Worm (Caenorhabditis elegans) whole organism, young adult: ENCODE measurements around the gene twk-24.

Experiments
- B0019.2 ChIP-seq: fragments of 200-800 bp; sonication (Bioruptor generic); conservative IDR thresholded peaks from 2 replicates; pipeline ENCODE4 v1.3.6; 2022; ENCODE audit warnings: missing genetic modification reagents, missing genetic modification characterization, missing compliant biosample characterization
- K11D2.4 ChIP-seq: fragments of 200-800 bp; sonication (Bioruptor generic); IDR thresholded peaks from 2 replicates; pipeline ENCODE4 v1.3.6; 2022; ENCODE audit warnings: missing genetic modification reagents, missing genetic modification characterization, missing compliant biosample characterization
- T07F8.4 ChIP-seq: sonication (generic microtip); optimal IDR thresholded peaks from 2 replicates; lab custom pipeline; 2016; ENCODE audit warnings: mild to moderate bottlenecking, missing genetic modification characterization, moderate library complexity, missing compliant biosample characterization
- ceh-27 ChIP-seq: fragments of 200-800 bp; sonication (Bioruptor generic); optimal IDR thresholded peaks from 2 replicates; lab custom pipeline; 2018; ENCODE audit warnings: mild to moderate bottlenecking, missing genetic modification characterization, moderate library complexity, missing compliant biosample characterization
- him-1 ChIP-seq: sonication (generic microtip); optimal IDR thresholded peaks from 2 replicates; lab custom pipeline; 2016; ENCODE audit warnings: missing genotype, missing genetic modification reagents, missing genetic modification characterization, missing compliant biosample characterization
- lin-26 ChIP-seq: fragments of 200-800 bp; sonication (Bioruptor generic); IDR thresholded peaks from 2 replicates; pipeline ENCODE4 v1.3.6; 2022; ENCODE audit warnings: missing genetic modification reagents, missing genetic modification characterization, missing compliant biosample characterization
- nhr-27 ChIP-seq: fragments of 200-800 bp; sonication (Bioruptor generic); optimal IDR thresholded peaks from 2 replicates; lab custom pipeline; 2018; ENCODE audit warnings: mild to moderate bottlenecking, missing genetic modification characterization, moderate library complexity, missing compliant biosample characterization
- nhr-80 ChIP-seq: sonication (generic microtip); optimal IDR thresholded peaks from 2 replicates; lab custom pipeline; 2016; ENCODE audit warnings: missing genetic modification characterization, missing compliant biosample characterization
- pbrm-1 ChIP-seq: fragments of 200-800 bp; sonication (Bioruptor generic); IDR thresholded peaks from 2 replicates; pipeline ENCODE4 v1.3.6; 2022; ENCODE audit warnings: missing genetic modification reagents, missing genetic modification characterization, missing compliant biosample characterization
- sea-2 ChIP-seq: fragments of 200-800 bp; sonication (Bioruptor generic); IDR thresholded peaks from 2 replicates; pipeline ENCODE4 v1.3.6; 2022; ENCODE audit warnings: missing genetic modification characterization, missing compliant biosample characterization
- unc-130 ChIP-seq: sonication (generic microtip); optimal IDR thresholded peaks from 2 replicates; lab custom pipeline; 2016; ENCODE audit warnings: missing genetic modification reagents, missing genetic modification characterization, missing compliant biosample characterization

DNA sequence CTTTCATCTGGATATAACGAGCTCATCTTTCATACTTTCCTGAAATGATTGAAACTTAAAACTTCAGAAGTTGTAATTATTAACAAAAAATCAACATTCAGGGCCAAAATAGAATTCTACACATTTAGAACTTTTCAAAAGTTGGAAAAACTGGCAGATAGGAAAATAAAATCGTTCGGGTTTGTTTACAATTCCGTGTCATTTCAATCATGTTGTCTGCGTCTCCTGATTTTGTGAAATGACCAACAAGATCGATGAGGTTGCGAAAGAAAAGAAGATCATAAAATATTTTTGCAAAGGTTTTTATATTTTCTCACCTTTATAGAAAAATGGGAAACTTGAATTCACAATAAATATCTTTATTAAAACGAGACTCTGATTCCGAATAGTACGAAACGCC, 19.5 kb upstream of the twk-24 start, which contains the start of gene rskd-1:
- TF ChIP-seq sea-2 (GFP tag; lab: Robert Waterston, UW) (no peak), nhr-80 (no peak), nhr-27 (tag; lab: Kevin White, UChicago) (no peak), him-1 (no peak), K11D2.4 (no peak), lin-26 (GFP tag; lab: Robert Waterston, UW) (no peak), unc-130 (no peak), T07F8.4 (tag; lab: Kevin White, UChicago) (no peak), pbrm-1 (GFP tag; lab: Robert Waterston, UW) (no peak), ceh-27 (GFP tag; lab: Kevin White, UChicago) (no peak), B0019.2 (GFP tag; lab: Robert Waterston, UW) (no peak)
